Fruit fly (Drosophila melanogaster): ENCODE measurements around the gene Flo2.
A peak's percentile ranks its signal among the peaks of the same experiment; 100 is the strongest.

DNA sequence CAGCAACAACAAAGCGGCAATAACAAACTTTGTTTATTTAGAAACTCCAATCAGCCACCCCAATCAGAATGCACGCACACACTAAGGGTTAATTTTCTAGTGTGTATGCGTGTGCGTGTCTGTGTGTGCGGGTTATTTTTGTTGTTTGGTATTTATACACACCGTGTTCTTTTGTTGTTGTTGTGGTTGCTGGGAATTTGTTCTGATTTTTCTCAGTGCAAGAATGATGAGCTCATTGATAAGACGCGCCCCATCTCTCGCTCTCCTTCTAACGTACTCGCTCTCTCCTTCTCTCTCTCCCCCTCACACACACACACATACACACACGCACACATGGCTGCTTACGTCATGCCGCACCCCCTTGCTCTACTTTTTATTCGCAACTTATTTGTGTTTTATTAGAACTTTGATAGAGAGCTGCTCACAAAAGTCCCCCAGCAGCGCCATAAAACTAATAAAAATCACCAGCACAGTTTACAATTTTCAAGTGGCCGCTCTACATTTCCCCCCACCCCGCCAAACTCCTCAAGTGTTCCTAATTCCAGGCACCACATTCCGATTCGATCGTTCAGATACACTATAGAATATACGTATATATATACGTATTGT, 667 bp downstream of the Flo2 start:
- TF ChIP-seq CG12236 (GFP tag; optimal IDR thresholded peaks at IDR 0.05) (no peak), Ets97D (GFP tag; optimal IDR thresholded peaks at IDR 0.05) (no peak), CG31365 (tag; optimal IDR thresholded peaks at IDR 0.05) (peak; percentile 40), gcm2 (GFP tag; optimal IDR thresholded peaks at IDR 0.05) (no peak), seq (GFP tag; IDR thresholded peaks at IDR 0.05) (peak; percentile 46; the same call in 1 of the 2 replicates), tx (GFP tag; optimal IDR thresholded peaks at IDR 0.05) (no peak), CG12942 (GFP tag; optimal IDR thresholded peaks at IDR 0.05) (no peak), Sin3A (optimal IDR thresholded peaks at IDR 0.05) (no peak), CG18599 (GFP tag; optimal IDR thresholded peaks at IDR 0.05) (peak; percentile 71)
